Worm (Caenorhabditis elegans) whole organism, midembryonic: ENCODE results near the gene srx-87.

Source experiments
- T22C8.4 ChIP-seq: fragments of 200-800 bp; sonication (Bioruptor generic); IDR thresholded peaks from 2 replicates; pipeline ENCODE4 v1.3.6; 2022; ENCODE audit warnings: missing genetic modification characterization, missing compliant biosample characterization
- cog-1 ChIP-seq: sonication (generic microtip); optimal IDR thresholded peaks from 2 replicates; lab custom pipeline; 2016; ENCODE audit warnings: missing genetic modification characterization, missing compliant biosample characterization
- flt-1 ChIP-seq: fragments of 200-800 bp; sonication (Bioruptor generic); IDR thresholded peaks from 2 replicates; pipeline ENCODE4 v1.3.6; 2022; ENCODE audit warnings: missing genetic modification characterization, missing compliant biosample characterization
- klf-2 ChIP-seq: fragments of 200-800 bp; sonication (Bioruptor generic); conservative IDR thresholded peaks from 2 replicates; pipeline ENCODE4 v1.3.6; 2022; ENCODE audit warnings: missing genetic modification reagents, missing genetic modification characterization, missing compliant biosample characterization
- med-1 ChIP-seq: sonication (generic microtip); optimal IDR thresholded peaks from 2 replicates; lab custom pipeline; 2017; ENCODE audit warnings: missing genetic modification characterization, mild to moderate bottlenecking, missing compliant biosample characterization, antibody characterized with exemption, missing genetic modification reagents; ENCODE audit not compliant: insufficient read depth
- ref-1 ChIP-seq: fragments of 200-800 bp; sonication (Bioruptor generic); conservative IDR thresholded peaks from 2 replicates; pipeline ENCODE4 v1.3.6; 2022; ENCODE audit warnings: missing genetic modification reagents, missing genetic modification characterization, missing compliant biosample characterization
- tab-1 ChIP-seq: fragments of 200-800 bp; sonication (Bioruptor generic); IDR thresholded peaks from 2 replicates; pipeline ENCODE4 v1.3.6; 2022; ENCODE audit warnings: missing genetic modification characterization, missing compliant biosample characterization
- ztf-23 ChIP-seq: fragments of 200-800 bp; sonication (Bioruptor generic); IDR thresholded peaks from 2 replicates; pipeline ENCODE4 v1.3.6; 2022; ENCODE audit warnings: missing genetic modification reagents, missing genetic modification characterization, missing compliant biosample characterization
- ztf-29 ChIP-seq: fragments of 200-800 bp; sonication (Bioruptor generic); IDR thresholded peaks from 2 replicates; pipeline ENCODE4 v1.3.6; 2022; ENCODE audit warnings: missing genetic modification reagents, missing genetic modification characterization, missing compliant biosample characterization

The srx-87 gene

ce11 chrV:11564573-11564972, at the start of gene srx-87:
srx-87 (plus strand) TSS chrV:11564873.
- TF ChIP-seq T22C8.4 (GFP tag; lab: Robert Waterston, UW) = no peak
- no peak for TF ChIP-seq klf-2 (GFP tag; lab: Robert Waterston, UW)
- TF ChIP-seq ref-1 (GFP tag; lab: Robert Waterston, UW) = no peak
- TF ChIP-seq ztf-23 = no peak
- no peak for TF ChIP-seq flt-1 (GFP tag; lab: Robert Waterston, UW)
- TF ChIP-seq ztf-29 (GFP tag; lab: Robert Waterston, UW) = no peak
- TF ChIP-seq tab-1 (GFP tag; lab: Robert Waterston, UW) = no peak
- TF ChIP-seq med-1 = no peak
- no peak for TF ChIP-seq cog-1 (tag; lab: Kevin White, UChicago)

ce11 chrV:11515145-11515544, 49.5 kb upstream of the srx-87 start:
- TF ChIP-seq klf-2 (GFP tag; lab: Robert Waterston, UW) = no peak
- TF ChIP-seq flt-1 (GFP tag; lab: Robert Waterston, UW) = no peak
- TF ChIP-seq ztf-23 = no peak
- TF ChIP-seq med-1 = no peak
- no peak for TF ChIP-seq ref-1 (GFP tag; lab: Robert Waterston, UW)
- TF ChIP-seq T22C8.4 (GFP tag; lab: Robert Waterston, UW) = no peak
- no peak for TF ChIP-seq cog-1 (tag; lab: Kevin White, UChicago)
- TF ChIP-seq ztf-29 (GFP tag; lab: Robert Waterston, UW) = no peak
- no peak for TF ChIP-seq tab-1 (GFP tag; lab: Robert Waterston, UW)

- TF ChIP-seq ztf-29 (GFP tag; lab: Robert Waterston, UW) = no peak
- TF ChIP-seq med-1 = no peak
- no peak for TF ChIP-seq ztf-23
- no peak for TF ChIP-seq T22C8.4 (GFP tag; lab: Robert Waterston, UW)
- TF ChIP-seq flt-1 (GFP tag; lab: Robert Waterston, UW) = no peak
- no peak for TF ChIP-seq klf-2 (GFP tag; lab: Robert Waterston, UW)
- TF ChIP-seq tab-1 (GFP tag; lab: Robert Waterston, UW) = no peak
- no peak for TF ChIP-seq ref-1 (GFP tag; lab: Robert Waterston, UW)
- no peak for TF ChIP-seq cog-1 (tag; lab: Kevin White, UChicago)
Observed at ce11 chrV:11516141-11516591, 48.5 kb upstream of the srx-87 start, which contains the start of gene sdz-8. sdz-8 (minus strand) TSS chrV:11516191.

ce11 chrV:11517789-11518188, 46.9 kb upstream of the srx-87 start, which contains the start of gene C55A6.4:
C55A6.4 (minus strand) TSS chrV:11517889.
- TF ChIP-seq ref-1 (GFP tag; lab: Robert Waterston, UW) (no peak), tab-1 (GFP tag; lab: Robert Waterston, UW) (no peak), ztf-29 (GFP tag; lab: Robert Waterston, UW) (no peak), ztf-23 (no peak), T22C8.4 (GFP tag; lab: Robert Waterston, UW) (no peak), klf-2 (GFP tag; lab: Robert Waterston, UW) (no peak), flt-1 (GFP tag; lab: Robert Waterston, UW) (no peak)

ce11 chrV:11520215-11520614, 44.5 kb upstream of the srx-87 start, which contains the start of the genes C55A6.11 and C55A6.7:
C55A6.11 (plus strand) TSS chrV:11520515.
C55A6.7 (minus strand) TSS chrV:11520530.
- TF ChIP-seq ref-1 (GFP tag; lab: Robert Waterston, UW) (no peak), T22C8.4 (GFP tag; lab: Robert Waterston, UW) (no peak), ztf-29 (GFP tag; lab: Robert Waterston, UW) (no peak), flt-1 (GFP tag; lab: Robert Waterston, UW) (no peak), klf-2 (GFP tag; lab: Robert Waterston, UW) (no peak), ztf-23 (no peak), tab-1 (GFP tag; lab: Robert Waterston, UW) (no peak), cog-1 (tag; lab: Kevin White, UChicago) (no peak), med-1 (no peak)

- peak; percentile 27 for TF ChIP-seq med-1
- no peak; the same call in 1 of the 2 replicates for TF ChIP-seq T22C8.4 (GFP tag; lab: Robert Waterston, UW)
- TF ChIP-seq ztf-29 (GFP tag; lab: Robert Waterston, UW) = no peak
- TF ChIP-seq tab-1 (GFP tag; lab: Robert Waterston, UW) = peak; percentile 30; the same call in 1 of the 2 replicates
- peak; percentile 67; the same call in 1 of the 2 replicates for TF ChIP-seq flt-1 (GFP tag; lab: Robert Waterston, UW)
- TF ChIP-seq ztf-23 = peak; percentile 78
- no peak for TF ChIP-seq klf-2 (GFP tag; lab: Robert Waterston, UW)
- TF ChIP-seq cog-1 (tag; lab: Kevin White, UChicago) = peak; percentile 52
- no peak for TF ChIP-seq ref-1 (GFP tag; lab: Robert Waterston, UW)
Observed at ce11 chrV:11521448-11521847, 43.2 kb upstream of the srx-87 start, which contains the start of gene pafo-1. pafo-1 (plus strand) TSS chrV:11521703.

ce11 chrV:11525338-11525737, 39.3 kb upstream of the srx-87 start:
- no peak for TF ChIP-seq ztf-23

ce11 chrV:11526927-11527491, 37.7 kb upstream of the srx-87 start:
- TF ChIP-seq ztf-29 (GFP tag; lab: Robert Waterston, UW) (no peak), ref-1 (GFP tag; lab: Robert Waterston, UW) (no peak), cog-1 (tag; lab: Kevin White, UChicago) (no peak), ztf-23 (no peak), med-1 (no peak), tab-1 (GFP tag; lab: Robert Waterston, UW) (no peak), klf-2 (GFP tag; lab: Robert Waterston, UW) (no peak), flt-1 (GFP tag; lab: Robert Waterston, UW) (no peak), T22C8.4 (GFP tag; lab: Robert Waterston, UW) (no peak)

ce11 chrV:11527531-11527930, 37.1 kb upstream of the srx-87 start, which contains the start of gene ccch-1:
ccch-1 (plus strand) TSS chrV:11527831.
- no peak for TF ChIP-seq cog-1 (tag; lab: Kevin White, UChicago)
- no peak for TF ChIP-seq T22C8.4 (GFP tag; lab: Robert Waterston, UW)
- TF ChIP-seq klf-2 (GFP tag; lab: Robert Waterston, UW) = no peak
- TF ChIP-seq ref-1 (GFP tag; lab: Robert Waterston, UW) = no peak
- no peak for TF ChIP-seq med-1
- TF ChIP-seq ztf-29 (GFP tag; lab: Robert Waterston, UW) = no peak
- TF ChIP-seq flt-1 (GFP tag; lab: Robert Waterston, UW) = no peak
- no peak for TF ChIP-seq ztf-23
- TF ChIP-seq tab-1 (GFP tag; lab: Robert Waterston, UW) = no peak
